Worm (Caenorhabditis elegans) whole organism, L1 larva: Measurements from ENCODE around the gene pafo-1.

ENCODE experiments used
- C16A3.4 ChIP-seq: fragments of 150-350 bp; optimal IDR thresholded peaks from 2 replicates; lab custom pipeline; 2014; ENCODE audit warnings: missing biosample characterization, missing genetic modification characterization
- C34B4.2 ChIP-seq: sonication (generic microtip); optimal IDR thresholded peaks from 2 replicates; lab custom pipeline; 2017; ENCODE audit warnings: mild to moderate bottlenecking, missing genetic modification characterization, missing compliant biosample characterization
- Y116A8C.19 ChIP-seq: sonication (generic microtip); optimal IDR thresholded peaks from 2 replicates; lab custom pipeline; 2016; ENCODE audit warnings: missing compliant biosample characterization, missing genetic modification characterization, borderline replicate concordance
- aly-2 ChIP-seq: fragments of 150-350 bp; optimal IDR thresholded peaks from 2 replicates; lab custom pipeline; 2014; ENCODE audit warnings: missing biosample characterization, missing genetic modification characterization
- blmp-1 ChIP-seq: fragments of 150-350 bp; optimal IDR thresholded peaks from 2 replicates; lab custom pipeline; 2014; ENCODE audit warnings: missing biosample characterization, missing genetic modification characterization
- ceh-8 ChIP-seq: fragments of 200-800 bp; sonication (Bioruptor generic); optimal IDR thresholded peaks from 2 replicates; lab custom pipeline; 2018; ENCODE audit warnings: mild to moderate bottlenecking, missing genetic modification characterization, moderate library complexity, missing compliant biosample characterization
- ceh-82 ChIP-seq, 3 experiments: fragments of 150-350 bp in 1 of 3; sonication (generic microtip) in 2 of 3; optimal IDR thresholded peaks; 2 replicates each; lab custom pipeline; 2014 to 2017; ENCODE audit warnings: missing biosample characterization in 3 of 3, missing genetic modification characterization in 3 of 3
- ceh-88 ChIP-seq: fragments of 200-800 bp; sonication (Bioruptor generic); IDR thresholded peaks from 2 replicates; pipeline ENCODE4 v1.3.6; 2022; ENCODE audit warnings: missing genetic modification characterization, missing compliant biosample characterization
- ceh-90 ChIP-seq: sonication (generic microtip); optimal IDR thresholded peaks from 2 replicates; lab custom pipeline; 2016; ENCODE audit warnings: missing genetic modification characterization, missing compliant biosample characterization
- ces-1 ChIP-seq: fragments of 150-350 bp; optimal IDR thresholded peaks from 2 replicates; lab custom pipeline; 2014; ENCODE audit warnings: missing biosample characterization, missing genetic modification reagents, missing genetic modification characterization
- dpl-1 ChIP-seq, 3 experiments: fragments of 150-350 bp in 2 of 3; sonication (generic microtip) in 1 of 3; optimal IDR thresholded peaks; 2 replicates each; lab custom pipeline; 2014 to 2017; ENCODE audit warnings: missing biosample characterization in 3 of 3, missing genetic modification characterization in 3 of 3, missing genetic modification reagents in 3 of 3
- egl-27 ChIP-seq, 2 experiments: fragments of 150-350 bp in 1 of 2; sonication (generic microtip); optimal IDR thresholded peaks; 3 replicates each; lab custom pipeline; 2017 to 2018; ENCODE audit warnings: missing biosample characterization in 2 of 2, missing genetic modification characterization in 2 of 2, missing genetic modification reagents in 2 of 2
- elt-3 ChIP-seq, 6 experiments: fragments of 150-350 bp in 1 of 6; sonication (generic microtip); optimal IDR thresholded peaks; 2 replicates each; lab custom pipeline; 2017 to 2018; ENCODE audit warnings: missing biosample characterization in 6 of 6, missing genetic modification characterization in 6 of 6, inconsistent platforms in 1 of 6
- ets-5 ChIP-seq: fragments of 200-800 bp; sonication (Bioruptor generic); IDR thresholded peaks from 2 replicates; pipeline ENCODE4 v1.3.6; 2022; ENCODE audit warnings: missing genetic modification characterization, missing compliant biosample characterization
- fos-1 ChIP-seq: fragments of 150-350 bp; optimal IDR thresholded peaks from 2 replicates; lab custom pipeline; 2014; ENCODE audit warnings: missing biosample characterization, missing genetic modification characterization
- grh-1 ChIP-seq: fragments of 200-800 bp; sonication (Bioruptor generic); IDR thresholded peaks from 2 replicates; pipeline ENCODE4 v1.3.6; 2022; ENCODE audit warnings: missing genetic modification reagents, missing genetic modification characterization, missing compliant biosample characterization
- lin-13 ChIP-seq: fragments of 150-350 bp; optimal IDR thresholded peaks from 2 replicates; lab custom pipeline; 2014; ENCODE audit warnings: missing biosample characterization, missing genetic modification reagents, missing genetic modification characterization
- lin-14 ChIP-seq: fragments of 200-800 bp; sonication (Bioruptor generic); optimal IDR thresholded peaks from 2 replicates; lab custom pipeline; 2018; ENCODE audit warnings: mild to moderate bottlenecking, missing genetic modification characterization, moderate library complexity, missing compliant biosample characterization
- lin-39 ChIP-seq: fragments of 150-350 bp; optimal IDR thresholded peaks from 2 replicates; lab custom pipeline; 2014; ENCODE audit warnings: missing biosample characterization, missing genetic modification reagents, missing genetic modification characterization
- lir-3 ChIP-seq: sonication (generic microtip); optimal IDR thresholded peaks from 2 replicates; lab custom pipeline; 2016; ENCODE audit warnings: mild to moderate bottlenecking, missing genetic modification characterization, moderate library complexity, missing compliant biosample characterization; ENCODE audit not compliant: poor library complexity
- mef-2 ChIP-seq: fragments of 150-350 bp; optimal IDR thresholded peaks from 2 replicates; lab custom pipeline; 2014; ENCODE audit warnings: missing biosample characterization, missing genetic modification characterization
- nhr-11 ChIP-seq: fragments of 150-350 bp; optimal IDR thresholded peaks from 2 replicates; lab custom pipeline; 2014; ENCODE audit warnings: missing biosample characterization, missing genetic modification characterization
- nhr-12 ChIP-seq: sonication (generic microtip); optimal IDR thresholded peaks from 2 replicates; lab custom pipeline; 2017; ENCODE audit warnings: missing biosample characterization, missing genetic modification characterization
- nhr-19 ChIP-seq: fragments of 200-800 bp; sonication (Bioruptor generic); conservative IDR thresholded peaks from 2 replicates; pipeline ENCODE4 v1.3.6; 2022; ENCODE audit warnings: missing genetic modification characterization, missing compliant biosample characterization
- nhr-237 ChIP-seq: fragments of 150-350 bp; optimal IDR thresholded peaks from 2 replicates; lab custom pipeline; 2014; ENCODE audit warnings: missing biosample characterization, missing genetic modification characterization
- nhr-77 ChIP-seq: fragments of 150-350 bp; optimal IDR thresholded peaks from 2 replicates; lab custom pipeline; 2014; ENCODE audit warnings: missing biosample characterization, missing genetic modification characterization
- nhr-90 ChIP-seq: sonication (generic microtip); optimal IDR thresholded peaks from 2 replicates; lab custom pipeline; 2016; ENCODE audit warnings: mild to moderate bottlenecking, missing genetic modification characterization, missing compliant biosample characterization; ENCODE audit not compliant: poor library complexity
- pag-3 ChIP-seq: sonication (generic microtip); optimal IDR thresholded peaks from 2 replicates; lab custom pipeline; 2017; ENCODE audit warnings: missing genetic modification characterization, mild to moderate bottlenecking, missing compliant biosample characterization, antibody characterized with exemption, borderline replicate concordance; ENCODE audit not compliant: insufficient read depth
- pax-3 ChIP-seq: fragments of 200-800 bp; sonication (Bioruptor generic); optimal IDR thresholded peaks from 2 replicates; lab custom pipeline; 2018; ENCODE audit warnings: mild to moderate bottlenecking, missing genetic modification characterization, moderate library complexity, missing compliant biosample characterization
- pqm-1 ChIP-seq: sonication (generic microtip); optimal IDR thresholded peaks from 3 replicates; lab custom pipeline; 2017; ENCODE audit warnings: missing biosample characterization, missing genetic modification characterization
- skn-1 ChIP-seq: fragments of 150-350 bp; optimal IDR thresholded peaks from 2 replicates; lab custom pipeline; 2014; ENCODE audit warnings: missing biosample characterization, missing genetic modification characterization
- swsn-7 ChIP-seq: sonication (generic microtip); optimal IDR thresholded peaks from 2 replicates; lab custom pipeline; 2016; ENCODE audit warnings: missing genetic modification characterization, missing compliant biosample characterization
- tlp-1 ChIP-seq: fragments of 150-350 bp; optimal IDR thresholded peaks from 2 replicates; lab custom pipeline; 2014; ENCODE audit warnings: missing biosample characterization, missing genetic modification characterization
- unc-30 ChIP-seq: sonication (generic microtip); optimal IDR thresholded peaks from 2 replicates; lab custom pipeline; 2017; ENCODE audit warnings: missing biosample characterization, missing genetic modification characterization
- unc-62 ChIP-seq: fragments of 150-350 bp; optimal IDR thresholded peaks from 2 replicates; lab custom pipeline; 2014; ENCODE audit warnings: missing biosample characterization, missing genetic modification reagents, missing genetic modification characterization
- unc-86 ChIP-seq: sonication (generic microtip); optimal IDR thresholded peaks from 2 replicates; lab custom pipeline; 2016; ENCODE audit warnings: missing genetic modification characterization, missing compliant biosample characterization
- unc-98 ChIP-seq: fragments of 200-800 bp; sonication (Bioruptor generic); IDR thresholded peaks from 2 replicates; pipeline ENCODE4 v1.3.6; 2022; ENCODE audit warnings: missing genetic modification characterization, missing compliant biosample characterization
- vab-15 ChIP-seq: sonication (generic microtip); optimal IDR thresholded peaks from 2 replicates; lab custom pipeline; 2017; ENCODE audit warnings: missing genotype, mild to moderate bottlenecking, missing genetic modification characterization, missing compliant biosample characterization
- xbp-1 ChIP-seq: sonication (generic microtip); optimal IDR thresholded peaks from 2 replicates; lab custom pipeline; 2016; ENCODE audit warnings: missing genetic modification characterization, missing compliant biosample characterization
- ztf-4 ChIP-seq: fragments of 150-350 bp; optimal IDR thresholded peaks from 2 replicates; lab custom pipeline; 2014; ENCODE audit warnings: missing biosample characterization, missing genetic modification characterization

Gene pafo-1

DNA sequence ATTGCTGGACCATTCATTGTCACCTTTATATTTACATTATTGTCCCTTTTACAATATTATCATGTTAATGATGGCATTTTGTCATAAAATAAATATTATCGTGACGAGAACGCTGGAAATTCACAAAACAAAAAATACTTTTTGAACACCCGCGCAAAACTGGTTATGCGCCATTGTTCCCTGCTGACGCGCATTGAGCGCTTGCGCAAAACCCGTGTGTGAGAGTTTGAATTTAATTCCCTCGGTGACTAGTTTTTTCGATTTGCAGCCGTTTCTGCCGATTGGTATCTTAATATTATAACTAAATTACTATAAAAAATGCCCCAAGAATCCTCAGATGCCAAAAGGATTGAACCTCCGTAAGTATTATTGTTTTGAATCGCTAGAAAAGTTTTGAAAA lies at the start of gene pafo-1 (continued):
- TF ChIP-seq lir-3 (tag; lab: Kevin White, UChicago) (peak; percentile 68), nhr-237 (peak; percentile 35), mef-2 (tag; lab: Kevin White, UChicago) (peak; percentile 65), unc-98 (GFP tag; lab: Robert Waterston, UW) (no peak), unc-30 (tag; lab: Kevin White, UChicago) (no peak), nhr-77 (peak; percentile 60), lin-39 (tag; lab: Kevin White, UChicago) (peak; percentile 91), grh-1 (GFP tag; lab: Robert Waterston, UW) (peak; percentile 93), aly-2 (tag; lab: Kevin White, UChicago) (peak; percentile 87), pax-3 (tag; lab: Kevin White, UChicago) (peak; percentile 62), pqm-1 (no peak), C34B4.2 (tag; lab: Kevin White, UChicago) (peak; percentile 5), ceh-90 (tag; lab: Kevin White, UChicago) (peak; percentile 36), ets-5 (GFP tag; lab: Robert Waterston, UW) (no peak), ceh-8 (GFP tag; lab: Kevin White, UChicago) (peak; percentile 92), dpl-1 (GFP tag; optimal IDR thresholded peaks at IDR 0.05; lab: Kevin White, UChicago) (peak; percentile 99), egl-27 (tag; optimal IDR thresholded peaks at IDR 0.05; lab: Kevin White, UChicago) (peak in 1 of 2 experiments; percentile 43), fos-1 (tag; lab: Kevin White, UChicago) (peak; percentile 84), pag-3 (tag; lab: Kevin White, UChicago) (peak; percentile 13), C16A3.4 (tag; lab: Kevin White, UChicago) (peak; percentile 82), blmp-1 (peak; percentile 84), nhr-11 (tag; lab: Kevin White, UChicago) (peak; percentile 81), unc-62 (GFP tag; lab: Kevin White, UChicago) (no peak), vab-15 (tag; lab: Kevin White, UChicago) (no peak), nhr-12 (tag; lab: Kevin White, UChicago) (no peak), ztf-4 (tag; lab: Kevin White, UChicago) (peak; percentile 49), nhr-90 (tag; lab: Kevin White, UChicago) (peak; percentile 93), xbp-1 (tag; lab: Kevin White, UChicago) (peak; percentile 90), tlp-1 (tag; lab: Kevin White, UChicago) (no peak), unc-86 (tag; lab: Kevin White, UChicago) (peak; percentile 89), ceh-88 (GFP tag; lab: Robert Waterston, UW) (peak; percentile 20; the same call in 1 of the 2 replicates), Y116A8C.19 (tag; lab: Kevin White, UChicago) (no peak)

DNA sequence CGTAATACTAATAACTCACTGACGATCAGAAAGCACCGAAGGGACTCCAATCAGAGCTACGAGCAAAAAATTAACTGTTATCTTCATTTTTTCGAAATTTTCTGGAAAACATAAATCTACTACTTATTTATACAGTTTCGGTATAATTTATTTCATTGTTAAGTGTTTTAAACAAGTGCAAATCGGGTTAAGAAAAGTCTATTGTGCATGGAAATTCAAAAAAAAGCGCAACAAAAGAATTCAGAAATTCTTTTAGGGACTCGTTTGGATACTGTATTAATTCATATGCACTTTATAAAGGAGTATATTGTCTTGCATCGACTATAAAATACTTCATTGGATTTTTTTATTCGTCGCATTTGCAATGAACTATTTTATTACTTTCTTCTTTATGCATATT lies 49.3 kb upstream of the pafo-1 start, which contains the start of the genes nas-20 and nas-21:
Gene nas-20, minus strand, starts transcription at position 101 of the 400 bp plus-strand sequence.
Gene nas-21, plus strand, starts transcription at position 356 of the 400 bp plus-strand sequence.
- TF ChIP-seq nhr-19 (GFP tag; lab: Robert Waterston, UW) (no peak), ceh-82 (tag; optimal IDR thresholded peaks at IDR 0.05; lab: Kevin White, UChicago) (no peak)

DNA sequence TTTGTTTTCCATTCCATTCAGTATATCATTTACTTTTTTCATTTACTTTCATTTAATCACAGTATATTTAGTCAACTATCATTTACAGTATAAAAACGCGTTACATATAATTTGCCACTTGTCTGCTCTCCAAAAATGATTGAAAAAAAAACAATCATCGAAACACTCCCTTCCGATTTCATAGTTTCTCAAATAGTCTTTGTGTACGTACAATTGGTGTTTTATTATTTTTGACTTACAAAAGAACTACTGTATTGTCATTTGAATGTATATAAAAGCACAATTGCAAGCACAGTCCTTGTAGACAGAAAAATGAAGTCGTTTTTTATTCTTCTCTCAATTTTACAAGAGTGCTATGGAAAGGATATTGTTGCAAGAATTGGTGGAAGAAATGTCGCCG lies 47.1 kb upstream of the pafo-1 start, which contains the start of gene nas-22:
Gene nas-22, plus strand, starts transcription at position 301 of the 400 bp plus-strand sequence.
- TF ChIP-seq ces-1 (GFP tag; lab: Kevin White, UChicago) (no peak), lin-13 (no peak), lin-14 (GFP tag; lab: Kevin White, UChicago) (no peak), swsn-7 (tag; lab: Kevin White, UChicago) (no peak), skn-1 (tag; lab: Kevin White, UChicago) (no peak), elt-3 (tag; optimal IDR thresholded peaks at IDR 0.05; lab: Kevin White, UChicago) (no peak)
